Worm (Caenorhabditis elegans) whole organism, L2 larva: ENCODE results near the gene Y53C12B.1.

Experiments
- F13H6.1 ChIP-seq: sonication (generic microtip); optimal IDR thresholded peaks from 2 replicates; lab custom pipeline; 2016; ENCODE audit warnings: missing genetic modification characterization, missing compliant biosample characterization
- ZK546.5 ChIP-seq: sonication (generic microtip); optimal IDR thresholded peaks from 2 replicates; lab custom pipeline; 2017; ENCODE audit warnings: missing biosample characterization, missing genetic modification characterization
- egl-27 ChIP-seq: sonication (generic microtip); optimal IDR thresholded peaks from 3 replicates; lab custom pipeline; 2017; ENCODE audit warnings: missing biosample characterization, missing genetic modification reagents, missing genetic modification characterization
- elt-3 ChIP-seq: sonication (generic microtip); optimal IDR thresholded peaks from 2 replicates; lab custom pipeline; 2017; ENCODE audit warnings: missing biosample characterization, missing genetic modification characterization
- nhr-11 ChIP-seq: fragments of 150-350 bp; optimal IDR thresholded peaks from 2 replicates; lab custom pipeline; 2014; ENCODE audit warnings: missing biosample characterization, missing genetic modification characterization
- nhr-129 ChIP-seq: fragments of 150-350 bp; optimal IDR thresholded peaks from 2 replicates; lab custom pipeline; 2014; ENCODE audit warnings: missing biosample characterization, missing genetic modification characterization
- nhr-23 ChIP-seq: fragments of 150-350 bp; optimal IDR thresholded peaks from 2 replicates; lab custom pipeline; 2014; ENCODE audit warnings: missing biosample characterization, missing genetic modification reagents, missing genetic modification characterization
- nhr-237 ChIP-seq: fragments of 150-350 bp; optimal IDR thresholded peaks from 2 replicates; lab custom pipeline; 2014; ENCODE audit warnings: missing biosample characterization, missing genetic modification characterization
- nhr-77 ChIP-seq: fragments of 150-350 bp; optimal IDR thresholded peaks from 2 replicates; lab custom pipeline; 2014; ENCODE audit warnings: missing biosample characterization, missing genetic modification characterization
- unc-62 ChIP-seq: fragments of 150-350 bp; optimal IDR thresholded peaks from 2 replicates; lab custom pipeline; 2014; ENCODE audit warnings: missing biosample characterization, missing genetic modification reagents, missing genetic modification characterization

DNA sequence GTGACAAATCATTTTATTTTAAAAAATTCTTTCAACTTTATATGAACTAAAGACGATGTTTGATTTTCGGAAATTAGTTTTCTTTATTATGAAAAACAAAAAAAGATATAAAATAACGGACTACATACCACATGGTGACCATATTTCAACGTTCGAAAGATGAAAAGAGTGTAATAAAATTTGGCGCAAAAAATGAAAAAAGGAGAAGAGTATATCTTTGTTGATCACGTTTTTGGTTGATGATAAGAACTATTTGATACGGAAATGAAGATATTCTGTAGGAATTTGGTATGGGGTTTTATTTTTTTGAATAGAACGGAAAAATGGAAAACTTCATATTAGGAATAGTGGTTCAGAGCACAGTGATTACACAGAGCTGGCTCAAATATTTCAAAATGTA, 7.2 kb upstream of the Y53C12B.1 start, which contains the start of gene Y53C12B.7:
- TF ChIP-seq nhr-77 (tag; lab: Kevin White, UChicago) (no peak), nhr-129 (tag; lab: Kevin White, UChicago) (no peak), elt-3 (tag; lab: Kevin White, UChicago) (no peak), unc-62 (no peak), egl-27 (tag; lab: Kevin White, UChicago) (no peak), nhr-237 (tag; lab: Kevin White, UChicago) (no peak), ZK546.5 (tag; lab: Kevin White, UChicago) (no peak), nhr-11 (tag; lab: Kevin White, UChicago) (no peak), nhr-23 (tag; lab: Kevin White, UChicago) (no peak), F13H6.1 (no peak)
